Worm (Caenorhabditis elegans): Measurements from ENCODE around the gene amt-2.

- TF ChIP-seq flt-1 (GFP tag; IDR thresholded peaks at IDR 0.05) (no peak), ztf-23 (GFP tag; IDR thresholded peaks at IDR 0.05) (no peak), tab-1 (GFP tag; IDR thresholded peaks at IDR 0.05) (0 out of 2 replicates have a peak, but pooled peaks have one; percentile 47), cog-1 (tag; optimal IDR thresholded peaks at IDR 0.05) (no peak), T22C8.4 (GFP tag; IDR thresholded peaks at IDR 0.05) (no peak), med-1 (GFP tag; optimal IDR thresholded peaks at IDR 0.05; ENCODE audit: insufficient read depth) (no peak), ref-1 (GFP tag; conservative IDR thresholded peaks at IDR 0.05) (no peak)
Observed at ce11 chrIV:13089671-13090242, 47.6 kb downstream of the amt-2 start.
